Worm (Caenorhabditis elegans) whole organism, midembryonic: Measurements from ENCODE around the gene trmt-10C.2.

Experiments used
- T22C8.4 ChIP-seq: fragments of 200-800 bp; sonication (Bioruptor generic); IDR thresholded peaks from 2 replicates; pipeline ENCODE4 v1.3.6; 2022; ENCODE audit warnings: missing genetic modification characterization, missing compliant biosample characterization
- cog-1 ChIP-seq: sonication (generic microtip); optimal IDR thresholded peaks from 2 replicates; lab custom pipeline; 2016; ENCODE audit warnings: missing genetic modification characterization, missing compliant biosample characterization
- flt-1 ChIP-seq: fragments of 200-800 bp; sonication (Bioruptor generic); IDR thresholded peaks from 2 replicates; pipeline ENCODE4 v1.3.6; 2022; ENCODE audit warnings: missing genetic modification characterization, missing compliant biosample characterization
- klf-2 ChIP-seq: fragments of 200-800 bp; sonication (Bioruptor generic); conservative IDR thresholded peaks from 2 replicates; pipeline ENCODE4 v1.3.6; 2022; ENCODE audit warnings: missing genetic modification reagents, missing genetic modification characterization, missing compliant biosample characterization
- med-1 ChIP-seq: sonication (generic microtip); optimal IDR thresholded peaks from 2 replicates; lab custom pipeline; 2017; ENCODE audit warnings: missing genetic modification characterization, mild to moderate bottlenecking, missing compliant biosample characterization, antibody characterized with exemption, missing genetic modification reagents; ENCODE audit not compliant: insufficient read depth
- ref-1 ChIP-seq: fragments of 200-800 bp; sonication (Bioruptor generic); conservative IDR thresholded peaks from 2 replicates; pipeline ENCODE4 v1.3.6; 2022; ENCODE audit warnings: missing genetic modification reagents, missing genetic modification characterization, missing compliant biosample characterization
- tab-1 ChIP-seq: fragments of 200-800 bp; sonication (Bioruptor generic); IDR thresholded peaks from 2 replicates; pipeline ENCODE4 v1.3.6; 2022; ENCODE audit warnings: missing genetic modification characterization, missing compliant biosample characterization
- ztf-23 ChIP-seq: fragments of 200-800 bp; sonication (Bioruptor generic); IDR thresholded peaks from 2 replicates; pipeline ENCODE4 v1.3.6; 2022; ENCODE audit warnings: missing genetic modification reagents, missing genetic modification characterization, missing compliant biosample characterization
- ztf-29 ChIP-seq: fragments of 200-800 bp; sonication (Bioruptor generic); IDR thresholded peaks from 2 replicates; pipeline ENCODE4 v1.3.6; 2022; ENCODE audit warnings: missing genetic modification reagents, missing genetic modification characterization, missing compliant biosample characterization

Gene trmt-10C.2

DNA sequence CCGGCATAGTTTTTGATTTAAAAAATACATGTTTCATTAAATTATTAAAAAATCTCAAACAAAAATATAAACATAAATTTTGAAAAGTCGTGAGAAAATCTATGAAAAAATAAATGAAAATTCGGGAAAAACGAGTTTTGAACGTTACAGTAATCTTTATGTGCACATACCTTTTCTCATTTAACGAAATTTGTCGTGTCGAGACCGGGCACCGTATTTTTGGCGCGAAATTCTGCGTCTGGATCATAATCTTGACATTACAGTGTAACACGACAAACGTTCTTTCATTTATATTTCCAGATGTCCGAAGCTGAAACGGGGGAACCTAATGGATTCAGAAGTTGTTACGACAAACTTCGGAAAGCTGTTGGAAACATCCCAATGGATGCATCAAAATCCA is 43.5 kb downstream of the trmt-10C.2 start, which contains the start of gene C16A3.2:
Gene C16A3.2, plus strand, starts transcription at position 301 of the 400 bp plus-strand sequence.
- TF ChIP-seq cog-1 (tag; lab: Kevin White, UChicago) (no peak), T22C8.4 (no peak), med-1 (GFP tag; lab: Kevin White, UChicago) (no peak), ztf-29 (GFP tag; lab: Robert Waterston, UW) (no peak), ztf-23 (GFP tag; lab: Robert Waterston, UW) (no peak), klf-2 (GFP tag; lab: Robert Waterston, UW) (no peak), tab-1 (GFP tag; lab: Robert Waterston, UW) (no peak), flt-1 (no peak), ref-1 (GFP tag; lab: Robert Waterston, UW) (no peak)

DNA sequence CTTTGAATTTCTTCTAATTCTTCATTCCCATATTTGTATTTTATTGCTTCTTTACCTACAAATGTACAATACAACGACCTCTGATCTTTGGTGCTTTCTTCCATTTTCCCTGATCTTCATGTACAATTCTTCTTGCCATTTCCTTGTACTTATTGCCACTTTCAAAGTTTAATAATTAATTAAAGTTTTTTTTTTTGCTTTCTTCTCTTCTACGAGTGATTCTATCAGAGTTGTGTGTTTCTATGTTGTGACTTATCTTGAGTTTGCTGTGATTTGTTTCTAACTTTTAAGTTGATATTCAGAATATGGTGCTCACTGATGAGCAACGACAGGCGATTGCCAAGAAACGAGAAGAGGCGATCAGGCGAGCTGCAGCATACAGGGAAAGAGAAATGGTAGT is 44.6 kb downstream of the trmt-10C.2 start, which contains the start of gene smrc-1:
Gene smrc-1, plus strand, starts transcription at position 301 of the 400 bp plus-strand sequence.
- TF ChIP-seq ztf-29 (GFP tag; lab: Robert Waterston, UW) (no peak), ref-1 (GFP tag; lab: Robert Waterston, UW) (no peak), tab-1 (GFP tag; lab: Robert Waterston, UW) (no peak), cog-1 (tag; lab: Kevin White, UChicago) (no peak), med-1 (GFP tag; lab: Kevin White, UChicago) (no peak), klf-2 (GFP tag; lab: Robert Waterston, UW) (no peak), ztf-23 (GFP tag; lab: Robert Waterston, UW) (no peak), flt-1 (no peak), T22C8.4 (no peak)

DNA sequence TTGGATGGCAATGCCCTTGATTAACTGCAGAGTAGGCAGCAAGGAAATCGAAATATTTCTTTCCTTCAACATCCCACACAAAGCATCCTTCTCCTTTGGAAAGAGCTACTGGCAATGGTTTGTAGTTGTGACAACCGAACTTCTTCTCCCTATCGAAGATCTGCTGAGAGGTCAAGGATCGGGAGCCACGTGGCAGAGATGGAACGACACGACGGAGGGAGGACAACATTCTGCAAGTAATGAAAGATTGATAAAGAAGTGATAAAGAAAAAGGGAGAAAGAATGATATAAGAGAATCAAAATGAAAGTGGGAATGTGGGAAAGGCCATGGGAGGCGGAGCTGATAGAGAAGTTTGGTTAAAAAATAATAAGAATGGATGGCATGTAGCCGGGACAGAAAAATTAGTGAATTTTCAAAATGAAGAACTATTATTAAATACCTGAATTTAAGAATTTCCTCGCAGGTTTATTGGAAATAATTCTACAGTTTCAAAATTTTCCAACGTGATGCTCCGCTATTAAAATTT is 49.7 kb downstream of the trmt-10C.2 start, which contains the start of gene oatr-1:
Gene oatr-1, minus strand, starts transcription at position 477 of the 527 bp plus-strand sequence.
- TF ChIP-seq cog-1 (tag; lab: Kevin White, UChicago) (no peak), flt-1 (no peak), ref-1 (GFP tag; lab: Robert Waterston, UW) (no peak), ztf-29 (GFP tag; lab: Robert Waterston, UW) (no peak), med-1 (GFP tag; lab: Kevin White, UChicago) (no peak), T22C8.4 (no peak), tab-1 (GFP tag; lab: Robert Waterston, UW) (no peak), ztf-23 (GFP tag; lab: Robert Waterston, UW) (no peak), klf-2 (GFP tag; lab: Robert Waterston, UW) (no peak)

- TF ChIP-seq med-1 (GFP tag; lab: Kevin White, UChicago) = no peak
- no peak for TF ChIP-seq ref-1 (GFP tag; lab: Robert Waterston, UW)
- TF ChIP-seq flt-1 = no peak
- TF ChIP-seq cog-1 (tag; lab: Kevin White, UChicago) = no peak
- TF ChIP-seq tab-1 (GFP tag; lab: Robert Waterston, UW) = no peak
- no peak for TF ChIP-seq klf-2 (GFP tag; lab: Robert Waterston, UW)
Observed at ce11 chrIII:6396381-6396780, 50.3 kb downstream of the trmt-10C.2 start.
